Worm (Caenorhabditis elegans): ENCODE results near the gene H09F14.1.

H09F14.1 gene

DNA sequence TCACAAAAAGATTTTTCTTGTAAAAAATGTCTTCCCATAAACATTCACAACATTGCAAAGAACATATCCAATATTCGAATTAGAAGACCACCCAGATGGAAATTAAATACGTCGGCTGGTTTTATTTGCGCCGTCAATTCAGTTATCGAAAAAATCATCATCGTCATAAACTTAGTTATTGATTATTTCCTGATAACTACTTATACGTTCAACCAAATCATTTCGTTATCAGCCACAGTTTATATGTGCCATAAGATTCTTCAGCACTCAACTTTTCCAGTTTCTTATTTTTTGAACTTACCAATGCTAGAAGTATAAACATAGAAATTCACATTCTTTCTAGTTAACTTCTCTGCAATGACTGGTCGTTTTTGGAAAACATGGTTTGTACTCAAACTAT lies 34.8 kb downstream of the H09F14.1 start (continued):
- no peak for TF ChIP-seq unc-86 (tag; optimal IDR thresholded peaks at IDR 0.05)
- TF ChIP-seq aly-2 (tag; optimal IDR thresholded peaks at IDR 0.05): no peak
- TF ChIP-seq rnt-1 (tag; optimal IDR thresholded peaks at IDR 0.05): no peak
- no peak for TF ChIP-seq ets-5 (GFP tag; IDR thresholded peaks at IDR 0.05)

DNA sequence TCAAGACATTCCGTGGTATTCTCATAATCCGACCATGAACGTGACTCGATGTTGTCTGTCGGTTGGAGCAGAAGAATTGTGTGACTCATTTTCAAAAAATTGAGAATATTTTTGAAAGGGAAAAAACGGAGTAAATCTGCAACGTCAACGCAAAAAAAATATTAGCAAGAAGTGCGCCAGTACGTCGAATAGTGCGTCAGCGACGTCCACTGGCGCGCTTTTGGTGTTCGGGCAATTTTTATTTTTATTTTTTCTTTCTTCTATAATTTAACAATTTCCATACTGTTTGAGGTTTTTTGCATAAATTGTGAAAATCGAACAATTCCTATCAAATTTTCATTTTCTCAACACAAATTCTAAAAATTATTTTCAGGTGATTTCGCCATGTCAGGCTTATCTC lies 36.5 kb downstream of the H09F14.1 start, which contains the start of the genes erh-1 and lpd-9:
Gene erh-1, minus strand, starts transcription at position 204 of the 400 bp plus-strand sequence.
Gene lpd-9, plus strand, starts transcription at position 368 of the 400 bp plus-strand sequence.
- TF ChIP-seq fos-1 (tag; optimal IDR thresholded peaks at IDR 0.05): no peak
- TF ChIP-seq fkh-4 (tag; optimal IDR thresholded peaks at IDR 0.05; ENCODE audit: borderline replicate concordance): no peak
- TF ChIP-seq C04F5.9 (tag; optimal IDR thresholded peaks at IDR 0.05): peak; percentile 53
- peak; percentile 73 for TF ChIP-seq elt-2 (tag; optimal IDR thresholded peaks at IDR 0.05)
- peak; percentile 53 for TF ChIP-seq jun-1 (tag; optimal IDR thresholded peaks at IDR 0.05)
- peak; percentile 21; the same call in 1 of the 2 replicates for TF ChIP-seq ceh-88 (GFP tag; IDR thresholded peaks at IDR 0.05)
- no peak for TF ChIP-seq ces-1 (GFP tag; optimal IDR thresholded peaks at IDR 0.05)
- no peak for TF ChIP-seq lin-14 (GFP tag; optimal IDR thresholded peaks at IDR 0.05)
- peak; percentile 52 for TF ChIP-seq lin-15B (tag; optimal IDR thresholded peaks at IDR 0.05)
- TF ChIP-seq nhr-84 (tag; optimal IDR thresholded peaks at IDR 0.05): no peak
- TF ChIP-seq hlh-4 (tag; optimal IDR thresholded peaks at IDR 0.05): no peak
- TF ChIP-seq unc-98 (GFP tag; IDR thresholded peaks at IDR 0.05): no peak
- no peak for TF ChIP-seq nhr-237 (tag; optimal IDR thresholded peaks at IDR 0.05)
- peak; percentile 75 to 83 (median 79) for TF ChIP-seq dpl-1 (GFP tag; optimal IDR thresholded peaks at IDR 0.05)
- TF ChIP-seq alr-1 (tag; optimal IDR thresholded peaks at IDR 0.05; ENCODE audit: borderline replicate concordance): no peak
- peak; percentile 53 for TF ChIP-seq pag-3 (tag; optimal IDR thresholded peaks at IDR 0.05; ENCODE audit: borderline replicate concordance, insufficient read depth)
- TF ChIP-seq vab-15 (tag; optimal IDR thresholded peaks at IDR 0.05): no peak
- TF ChIP-seq sptf-1 (tag; optimal IDR thresholded peaks at IDR 0.05): no peak
- no peak for TF ChIP-seq ama-1 (optimal IDR thresholded peaks at IDR 0.05)
- TF ChIP-seq zag-1 (tag; optimal IDR thresholded peaks at IDR 0.05): no peak
- peak; percentile 51 for TF ChIP-seq ceh-8 (GFP tag; optimal IDR thresholded peaks at IDR 0.05)
- peak; percentile 72 for TF ChIP-seq isw-1 (GFP tag; IDR thresholded peaks at IDR 0.05)
- TF ChIP-seq unc-130 (tag; optimal IDR thresholded peaks at IDR 0.05): peak; percentile 22
- TF ChIP-seq zip-4 (GFP tag; optimal IDR thresholded peaks at IDR 0.05): peak; percentile 59
- peak; percentile 87 for TF ChIP-seq nhr-85 (tag)
- TF ChIP-seq swsn-7 (tag; optimal IDR thresholded peaks at IDR 0.05): peak; percentile 87
- TF ChIP-seq nhr-11 (tag; optimal IDR thresholded peaks at IDR 0.05): peak; percentile 37
- TF ChIP-seq blmp-1 (tag; optimal IDR thresholded peaks at IDR 0.05): peak; percentile 67
- TF ChIP-seq mab-9 (GFP tag; IDR thresholded peaks at IDR 0.05): peak; percentile 76
- peak; percentile 82 for TF ChIP-seq nhr-20 (tag; optimal IDR thresholded peaks at IDR 0.05)
- peak; percentile 29 for TF ChIP-seq aly-2 (tag; optimal IDR thresholded peaks at IDR 0.05)
- TF ChIP-seq unc-86 (tag; optimal IDR thresholded peaks at IDR 0.05): peak; percentile 80
- TF ChIP-seq pqm-1 (tag; optimal IDR thresholded peaks at IDR 0.05): no peak
- no peak for TF ChIP-seq nhr-12 (tag; optimal IDR thresholded peaks at IDR 0.05)
- TF ChIP-seq nhr-47 (tag; optimal IDR thresholded peaks at IDR 0.05): peak; percentile 90
- peak; percentile 19 for TF ChIP-seq pax-3 (tag; optimal IDR thresholded peaks at IDR 0.05)
- peak; percentile 67 for TF ChIP-seq nhr-77 (tag; optimal IDR thresholded peaks at IDR 0.05)
- TF ChIP-seq elt-3 (tag; optimal IDR thresholded peaks at IDR 0.05): peak in 1 of 6 experiments; percentile 34
- TF ChIP-seq unc-62 (GFP tag; optimal IDR thresholded peaks at IDR 0.05): no peak
- peak; percentile 73 to 87 for TF ChIP-seq lin-35 (GFP tag; optimal IDR thresholded peaks at IDR 0.05)
- no peak for TF ChIP-seq Y116A8C.19 (tag; optimal IDR thresholded peaks at IDR 0.05; ENCODE audit: borderline replicate concordance)
- peak; percentile 77 for TF ChIP-seq snpc-4 (tag; optimal IDR thresholded peaks at IDR 0.05)
- peak; percentile 85 for TF ChIP-seq nhr-19 (GFP tag; conservative IDR thresholded peaks at IDR 0.05)
- no peak for TF ChIP-seq tlp-1 (tag; optimal IDR thresholded peaks at IDR 0.05)
- TF ChIP-seq hpl-2 (GFP tag; optimal IDR thresholded peaks at IDR 0.05): no peak
- TF ChIP-seq irx-1 (tag; optimal IDR thresholded peaks at IDR 0.05): peak; percentile 70
- peak; percentile 85 for TF ChIP-seq nhr-90 (tag; optimal IDR thresholded peaks at IDR 0.05; ENCODE audit: poor library complexity)
- TF ChIP-seq grh-1 (GFP tag; IDR thresholded peaks at IDR 0.05): peak; percentile 81
- TF ChIP-seq tbx-2 (tag; optimal IDR thresholded peaks at IDR 0.05): peak; percentile 87

Data from whole organism, L1 larva.